Fruit fly (Drosophila melanogaster) whole organism, embryonic: Measurements from ENCODE around the gene Rab9Fb.

Experiments
- Ada2b ChIP-seq: fragments of 200-800 bp; sonication (Bioruptor generic); IDR thresholded peaks from 2 replicates; pipeline ENCODE4 v1.3.6; 2022; ENCODE audit warnings: missing biosample characterization, missing genetic modification characterization
- BEAF-32 ChIP-seq: fragments of 200-800 bp; sonication (Bioruptor generic); optimal IDR thresholded peaks from 3 replicates; lab custom pipeline; 2017; ENCODE audit warnings: missing biosample characterization, missing genetic modification characterization, mild to moderate bottlenecking, moderate library complexity, missing genetic modification reagents
- Bdp1 ChIP-seq: fragments of 200-800 bp; sonication (Bioruptor generic); optimal IDR thresholded peaks from 3 replicates; lab custom pipeline; 2016; ENCODE audit warnings: missing biosample characterization, missing genetic modification characterization
- Bgb ChIP-seq: fragments of 200-800 bp; sonication (Bioruptor generic); IDR thresholded peaks from 2 replicates; pipeline ENCODE4 v1.3.6; 2022; ENCODE audit warnings: missing biosample characterization, missing genetic modification characterization; ENCODE audit not compliant: partially characterized antibody
- CG10431 ChIP-seq: fragments of 200-800 bp; sonication (Bioruptor generic); optimal IDR thresholded peaks from 3 replicates; lab custom pipeline; 2018; ENCODE audit warnings: missing biosample characterization, mild to moderate bottlenecking, missing genetic modification characterization
- CG11504 ChIP-seq: fragments of 200-800 bp; sonication (Bioruptor generic); optimal IDR thresholded peaks from 3 replicates; lab custom pipeline; 2019; ENCODE audit warnings: missing biosample characterization, mild to moderate bottlenecking, missing genetic modification characterization, moderate library complexity
- CG12236 ChIP-seq: fragments of 200-800 bp; sonication (Bioruptor generic); optimal IDR thresholded peaks from 2 replicates; lab custom pipeline; 2016; ENCODE audit warnings: missing biosample characterization, missing genetic modification characterization
- CG14710 ChIP-seq: fragments of 200-800 bp; sonication (Bioruptor generic); optimal IDR thresholded peaks from 3 replicates; lab custom pipeline; 2019; ENCODE audit warnings: missing biosample characterization, mild to moderate bottlenecking, missing genetic modification characterization, moderate library complexity
- CG14860 ChIP-seq: fragments of 200-800 bp; sonication (Bioruptor generic); IDR thresholded peaks from 3 replicates; pipeline ENCODE4 v1.3.6; 2022; ENCODE audit warnings: missing biosample characterization, missing genetic modification characterization; ENCODE audit not compliant: partially characterized antibody
- CG1647 ChIP-seq: fragments of 200-800 bp; sonication (Bioruptor generic); optimal IDR thresholded peaks from 3 replicates; lab custom pipeline; 2016; ENCODE audit warnings: missing biosample characterization, missing genetic modification characterization
- CG2199 ChIP-seq: fragments of 200-800 bp; sonication (Bioruptor generic); IDR thresholded peaks from 3 replicates; pipeline ENCODE4 v1.3.6; 2022; ENCODE audit warnings: missing biosample characterization, missing genetic modification characterization
- CG33557 ChIP-seq: fragments of 200-800 bp; sonication (Bioruptor generic); optimal IDR thresholded peaks from 2 replicates; lab custom pipeline; 2019; ENCODE audit warnings: missing biosample characterization, mild to moderate bottlenecking, missing genetic modification characterization, moderate library complexity
- CG34376 ChIP-seq: fragments of 200-800 bp; sonication (Bioruptor generic); optimal IDR thresholded peaks from 2 replicates; lab custom pipeline; 2018; ENCODE audit warnings: missing biosample characterization, mild to moderate bottlenecking, missing genetic modification characterization
- CG4360 ChIP-seq: fragments of 200-800 bp; sonication (Bioruptor generic); IDR thresholded peaks from 2 replicates; pipeline ENCODE4 v1.3.6; 2022; ENCODE audit warnings: missing biosample characterization, missing genetic modification characterization
- CG8478 ChIP-seq: fragments of >200 bp; optimal IDR thresholded peaks from 2 replicates; lab custom pipeline; 2018
- CG9215 ChIP-seq: fragments of 200-800 bp; sonication (Bioruptor generic); IDR thresholded peaks from 2 replicates; pipeline ENCODE4 v1.3.6; 2022; ENCODE audit warnings: missing biosample characterization, missing genetic modification characterization
- CG9932 ChIP-seq: fragments of 200-800 bp; sonication (Bioruptor generic); IDR thresholded peaks from 2 replicates; pipeline ENCODE4 v1.3.6; 2022; ENCODE audit warnings: missing biosample characterization, missing genetic modification characterization
- Dek ChIP-seq: fragments of 200-800 bp; sonication (Bioruptor generic); optimal IDR thresholded peaks from 3 replicates; lab custom pipeline; 2019; ENCODE audit warnings: missing biosample characterization, mild to moderate bottlenecking, missing genetic modification characterization, moderate library complexity
- Dll ChIP-seq: fragments of 200-800 bp; sonication (Bioruptor generic); IDR thresholded peaks from 4 replicates; pipeline ENCODE4 v1.3.6; 2022; ENCODE audit warnings: missing biosample characterization, missing genetic modification characterization; ENCODE audit not compliant: partially characterized antibody
- Doc3 ChIP-seq: fragments of 200-800 bp; sonication (Bioruptor generic); IDR thresholded peaks from 3 replicates; pipeline ENCODE4 v1.3.6; 2022; ENCODE audit warnings: missing biosample characterization, missing genetic modification characterization; ENCODE audit not compliant: partially characterized antibody
- Ets97D ChIP-seq: fragments of 200-800 bp; sonication (Bioruptor generic); optimal IDR thresholded peaks from 3 replicates; lab custom pipeline; 2016; ENCODE audit warnings: missing biosample characterization, missing genetic modification characterization
- Hand ChIP-seq: fragments of 200-800 bp; sonication (Bioruptor generic); optimal IDR thresholded peaks from 2 replicates; lab custom pipeline; 2017; ENCODE audit warnings: mild to moderate bottlenecking, missing biosample characterization, missing genetic modification reagents, missing genetic modification characterization
- Med ChIP-seq: fragments of 200-800 bp; sonication (Bioruptor generic); peaks from one replicate; lab custom pipeline; 2016; ENCODE audit warnings: missing biosample characterization, missing genetic modification characterization, mild to moderate bottlenecking, inconsistent platforms, moderate library complexity
- Sry-β ChIP-seq: fragments of 200-800 bp; sonication (Bioruptor generic); optimal IDR thresholded peaks from 2 replicates; lab custom pipeline; 2018; ENCODE audit warnings: missing biosample characterization, mild to moderate bottlenecking, missing genetic modification characterization, moderate library complexity
- Trl ChIP-seq, 3 experiments: fragments of >200 bp in 2 of 3; fragments of 200-800 bp in 1 of 3; sonication (Bioruptor generic) in 1 of 3; optimal IDR thresholded peaks; 2 replicates in 1 of 3; 3 replicates in 2 of 3; lab custom pipeline; 2016 to 2017; ENCODE audit warnings: missing biosample characterization in 1 of 3, missing genetic modification characterization in 1 of 3
- bbx ChIP-seq: fragments of 200-800 bp; sonication (Bioruptor generic); IDR thresholded peaks from 2 replicates; pipeline ENCODE4 v1.3.6; 2022; ENCODE audit warnings: missing biosample characterization, missing genetic modification characterization; ENCODE audit not compliant: partially characterized antibody
- corto ChIP-seq: fragments of 200-800 bp; sonication (Bioruptor generic); optimal IDR thresholded peaks from 2 replicates; lab custom pipeline; 2016; ENCODE audit warnings: missing biosample characterization, mild to moderate bottlenecking, missing genetic modification characterization, moderate library complexity
- dmrt11E ChIP-seq: fragments of 200-800 bp; sonication (Bioruptor generic); optimal IDR thresholded peaks from 3 replicates; lab custom pipeline; 2018; ENCODE audit warnings: missing biosample characterization, mild to moderate bottlenecking, missing genetic modification characterization, moderate library complexity
- ewg ChIP-seq: fragments of 200-800 bp; sonication (Bioruptor generic); optimal IDR thresholded peaks from 3 replicates; lab custom pipeline; 2017; ENCODE audit warnings: mild to moderate bottlenecking, missing biosample characterization, missing genetic modification reagents, missing genetic modification characterization
- fd96Cb ChIP-seq: fragments of 200-800 bp; sonication (Bioruptor generic); optimal IDR thresholded peaks from 2 replicates; lab custom pipeline; 2018; ENCODE audit warnings: missing biosample characterization, mild to moderate bottlenecking, missing genetic modification characterization, moderate library complexity
- inv ChIP-seq: fragments of 200-800 bp; sonication (Bioruptor generic); IDR thresholded peaks from 2 replicates; pipeline ENCODE4 v1.3.6; 2022; ENCODE audit warnings: missing biosample characterization, missing genetic modification characterization; ENCODE audit not compliant: partially characterized antibody
- kah ChIP-seq: fragments of 200-800 bp; sonication (Bioruptor generic); optimal IDR thresholded peaks from 2 replicates; lab custom pipeline; 2018; ENCODE audit warnings: missing biosample characterization, mild to moderate bottlenecking, missing genetic modification characterization
- knrl ChIP-seq: fragments of 200-800 bp; sonication (Bioruptor generic); IDR thresholded peaks from 3 replicates; pipeline ENCODE4 v1.3.6; 2022; ENCODE audit warnings: missing biosample characterization, missing genetic modification characterization; ENCODE audit not compliant: partially characterized antibody
- pb ChIP-seq: fragments of 200-800 bp; sonication (Bioruptor generic); optimal IDR thresholded peaks from 3 replicates; lab custom pipeline; 2016; ENCODE audit warnings: missing biosample characterization, missing genetic modification characterization
- pzg ChIP-seq: fragments of 200-800 bp; sonication (Bioruptor generic); optimal IDR thresholded peaks from 3 replicates; lab custom pipeline; 2018; ENCODE audit warnings: missing biosample characterization, mild to moderate bottlenecking, missing genetic modification characterization, moderate library complexity
- row ChIP-seq: fragments of 200-800 bp; sonication (Bioruptor generic); IDR thresholded peaks from 3 replicates; pipeline ENCODE4 v1.3.6; 2022; ENCODE audit warnings: missing biosample characterization, missing genetic modification characterization
- sens ChIP-seq: fragments of 200-800 bp; sonication (Bioruptor generic); peaks from one replicate; lab custom pipeline; 2016; ENCODE audit warnings: missing biosample characterization, missing genetic modification characterization
- wdn ChIP-seq: fragments of 200-800 bp; sonication (Bioruptor generic); IDR thresholded peaks from 2 replicates; pipeline ENCODE4 v1.3.6; 2022; ENCODE audit warnings: missing biosample characterization, missing genetic modification characterization
- zf30C ChIP-seq: fragments of 200-800 bp; sonication (Bioruptor generic); optimal IDR thresholded peaks from 3 replicates; lab custom pipeline; 2018; ENCODE audit warnings: missing biosample characterization, mild to moderate bottlenecking, missing genetic modification characterization

The Rab9Fb gene

dm6 chrX:10906222-10906866, 45.9 kb downstream of the Rab9Fb start (continued):
- no peak for TF ChIP-seq CG10431
- TF ChIP-seq kah (GFP tag; lab: Kevin White, UChicago) = no peak
- TF ChIP-seq wdn (GFP tag; lab: Robert Waterston, UW) = no peak
- TF ChIP-seq CG9215 (GFP tag; lab: Robert Waterston, UW) = peak; percentile 31
- TF ChIP-seq zf30C (GFP tag; lab: Kevin White, UChicago) = peak; percentile 5
- TF ChIP-seq bbx (GFP tag; lab: Robert Waterston, UW) = peak; percentile 18; the same call in 1 of the 2 replicates
- TF ChIP-seq pzg (GFP tag; lab: Kevin White, UChicago) = peak; percentile 1
- peak; percentile 26 for TF ChIP-seq Med (GFP tag; lab: Kevin White, UChicago)
- peak; percentile 92 for TF ChIP-seq CG11504 (tag; lab: Kevin White, UChicago)
- peak; percentile 67 for TF ChIP-seq CG4360 (GFP tag; lab: Robert Waterston, UW)
- TF ChIP-seq Trl (optimal IDR thresholded peaks at IDR 0.05; lab: Kevin White, UChicago) = peak in 1 of 2 experiments; percentile 22
- no peak for TF ChIP-seq Trl (GFP tag; optimal IDR thresholded peaks at IDR 0.05; lab: Kevin White, UChicago)
- 0 out of 2 replicates have a peak, but pooled peaks have one; percentile 16 for TF ChIP-seq CG9932 (GFP tag; lab: Robert Waterston, UW)
- TF ChIP-seq BEAF-32 = peak; percentile 52
- no peak for TF ChIP-seq pb
- no peak for TF ChIP-seq Doc3 (GFP tag; lab: Robert Waterston, UW)
- peak; percentile 55 for TF ChIP-seq Sry-β (GFP tag; lab: Kevin White, UChicago)
- TF ChIP-seq CG14860 (GFP tag; lab: Robert Waterston, UW) = 0 out of 3 replicates have a peak, but pooled peaks have one; percentile 16
- TF ChIP-seq Ets97D (GFP tag; lab: Kevin White, UChicago) = peak; percentile 9
- TF ChIP-seq CG1647 (GFP tag; lab: Kevin White, UChicago) = no peak
- TF ChIP-seq Dll = 0 out of 4 replicates have a peak, but pooled peaks have one; percentile 35
- no peak for TF ChIP-seq corto (GFP tag; lab: Kevin White, UChicago)
- TF ChIP-seq row (GFP tag; lab: Robert Waterston, UW) = peak; percentile 40; the same call in 2 of the 3 replicates
- TF ChIP-seq CG2199 (GFP tag; lab: Robert Waterston, UW) = no peak
- no peak for TF ChIP-seq dmrt11E (tag; lab: Kevin White, UChicago)
- no peak for TF ChIP-seq CG33557 (GFP tag; lab: Kevin White, UChicago)
- peak; percentile 99 for TF ChIP-seq ewg (GFP tag; lab: Kevin White, UChicago)
- peak; percentile 72 for TF ChIP-seq CG8478 (lab: Kevin White, UChicago)
- TF ChIP-seq fd96Cb (tag; lab: Kevin White, UChicago) = no peak
- no peak for TF ChIP-seq Bdp1
- no peak for TF ChIP-seq CG14710 (tag; lab: Kevin White, UChicago)
- TF ChIP-seq Hand (GFP tag; lab: Kevin White, UChicago) = no peak
- TF ChIP-seq inv (GFP tag; lab: Robert Waterston, UW) = peak; percentile 14; the same call in 1 of the 2 replicates
- TF ChIP-seq Dek (tag; lab: Kevin White, UChicago) = no peak
- TF ChIP-seq Bgb = peak; percentile 49; the same call in 1 of the 2 replicates
- no peak for TF ChIP-seq knrl
- TF ChIP-seq CG34376 (GFP tag; lab: Kevin White, UChicago) = peak; percentile 15
- TF ChIP-seq CG12236 (GFP tag; lab: Kevin White, UChicago) = no peak
- TF ChIP-seq Ada2b = no peak
- TF ChIP-seq sens (GFP tag; lab: Kevin White, UChicago) = no peak
- TF ChIP-seq, all 482 proteins: peak for 28
